Fruit fly (Drosophila melanogaster) whole organism, embryonic: Measurements from ENCODE around the gene kis.

Source experiments
- Adf1 ChIP-seq: fragments of 200-800 bp; sonication (Bioruptor generic); IDR thresholded peaks from 2 replicates; pipeline ENCODE4 v1.3.6; 2022; ENCODE audit warnings: missing biosample characterization, missing genetic modification characterization
- B-H2 ChIP-seq: fragments of 200-800 bp; sonication (Bioruptor generic); optimal IDR thresholded peaks from 2 replicates; lab custom pipeline; 2018; ENCODE audit warnings: missing biosample characterization, mild to moderate bottlenecking, missing genetic modification characterization
- CG11504 ChIP-seq: fragments of 200-800 bp; sonication (Bioruptor generic); optimal IDR thresholded peaks from 3 replicates; lab custom pipeline; 2019; ENCODE audit warnings: missing biosample characterization, mild to moderate bottlenecking, missing genetic modification characterization, moderate library complexity
- CG12744 ChIP-seq: fragments of 200-800 bp; sonication (Bioruptor generic); optimal IDR thresholded peaks from 2 replicates; lab custom pipeline; 2016; ENCODE audit warnings: missing biosample characterization, missing genetic modification characterization
- CG13296 ChIP-seq: fragments of 200-800 bp; sonication (Bioruptor generic); optimal IDR thresholded peaks from 3 replicates; lab custom pipeline; 2018; ENCODE audit warnings: missing biosample characterization, mild to moderate bottlenecking, missing genetic modification characterization
- CG16779 ChIP-seq: fragments of 200-800 bp; sonication (Bioruptor generic); IDR thresholded peaks from 2 replicates; pipeline ENCODE4 v1.3.6; 2022; ENCODE audit warnings: missing biosample characterization, missing genetic modification characterization
- CG17568 ChIP-seq: fragments of 200-800 bp; sonication (Bioruptor generic); optimal IDR thresholded peaks from 2 replicates; lab custom pipeline; 2018; ENCODE audit warnings: missing biosample characterization, mild to moderate bottlenecking, missing genetic modification characterization, moderate library complexity
- CG2199 ChIP-seq: fragments of 200-800 bp; sonication (Bioruptor generic); IDR thresholded peaks from 3 replicates; pipeline ENCODE4 v1.3.6; 2022; ENCODE audit warnings: missing biosample characterization, missing genetic modification characterization
- CG3281 ChIP-seq: fragments of 200-800 bp; sonication (Bioruptor generic); optimal IDR thresholded peaks from 3 replicates; lab custom pipeline; 2017; ENCODE audit warnings: missing biosample characterization, mild to moderate bottlenecking, missing genetic modification characterization
- CG42726 ChIP-seq: fragments of 200-800 bp; sonication (Bioruptor generic); IDR thresholded peaks from 2 replicates; pipeline ENCODE4 v1.3.6; 2022; ENCODE audit warnings: missing biosample characterization, missing genetic modification characterization; ENCODE audit not compliant: partially characterized antibody
- CG4360 ChIP-seq: fragments of 200-800 bp; sonication (Bioruptor generic); IDR thresholded peaks from 2 replicates; pipeline ENCODE4 v1.3.6; 2022; ENCODE audit warnings: missing biosample characterization, missing genetic modification characterization
- CG7556 ChIP-seq: fragments of 200-800 bp; sonication (Bioruptor generic); optimal IDR thresholded peaks from 2 replicates; lab custom pipeline; 2017; ENCODE audit warnings: missing biosample characterization, mild to moderate bottlenecking, missing genetic modification characterization
- CG7987 ChIP-seq: fragments of 200-800 bp; sonication (Bioruptor generic); optimal IDR thresholded peaks from 2 replicates; lab custom pipeline; 2018; ENCODE audit warnings: missing biosample characterization, mild to moderate bottlenecking, missing genetic modification characterization, moderate library complexity
- CG8290 ChIP-seq, 3 experiments: fragments of 200-800 bp; sonication (Bioruptor generic); optimal IDR thresholded peaks; 2 replicates each; lab custom pipeline; 2016 to 2019; ENCODE audit warnings: missing biosample characterization in 3 of 3, missing genetic modification characterization in 3 of 3, mild to moderate bottlenecking in 2 of 3, moderate library complexity in 1 of 3
- CG8924 ChIP-seq: fragments of 200-800 bp; optimal IDR thresholded peaks from 3 replicates; lab custom pipeline; 2019; ENCODE audit warnings: missing biosample characterization, mild to moderate bottlenecking, missing genetic modification characterization, moderate library complexity
- CkIIα-i1 ChIP-seq: fragments of 200-800 bp; sonication (Bioruptor generic); IDR thresholded peaks from 2 replicates; pipeline ENCODE4 v1.3.6; 2022; ENCODE audit warnings: missing biosample characterization, missing genetic modification characterization
- Deaf1 ChIP-seq: fragments of 200-800 bp; optimal IDR thresholded peaks from 3 replicates; lab custom pipeline; 2019; ENCODE audit warnings: missing biosample characterization, mild to moderate bottlenecking, missing genetic modification characterization, moderate library complexity
- Eip74EF ChIP-seq, 2 experiments: fragments of 200-800 bp in 1 of 2; fragments of >200 bp in 1 of 2; sonication (Bioruptor generic) in 1 of 2; optimal IDR thresholded peaks; 2 replicates each; lab custom pipeline; 2017 to 2019; ENCODE audit warnings: missing biosample characterization in 2 of 2, missing genetic modification characterization in 2 of 2, mild to moderate bottlenecking in 1 of 2, moderate library complexity in 1 of 2
- Fer3 ChIP-seq: fragments of 200-800 bp; sonication (Bioruptor generic); optimal IDR thresholded peaks from 2 replicates; lab custom pipeline; 2018; ENCODE audit warnings: missing biosample characterization, mild to moderate bottlenecking, missing genetic modification characterization, moderate library complexity
- Gug ChIP-seq: fragments of 200-800 bp; sonication (Bioruptor generic); IDR thresholded peaks from 4 replicates; pipeline ENCODE4 v1.3.6; 2022; ENCODE audit warnings: missing biosample characterization, missing genetic modification characterization
- Med ChIP-seq: fragments of 200-800 bp; sonication (Bioruptor generic); peaks from one replicate; lab custom pipeline; 2016; ENCODE audit warnings: missing biosample characterization, missing genetic modification characterization, mild to moderate bottlenecking, inconsistent platforms, moderate library complexity
- Pdp1 ChIP-seq, 2 experiments: fragments of 200-800 bp; sonication (Bioruptor generic); optimal IDR thresholded peaks; 3 replicates each; lab custom pipeline; 2016; ENCODE audit warnings: missing biosample characterization in 2 of 2, missing genetic modification characterization in 2 of 2, mild to moderate bottlenecking in 1 of 2, moderate library complexity in 1 of 2
- Side ChIP-seq: fragments of 200-800 bp; sonication (Bioruptor generic); optimal IDR thresholded peaks from 2 replicates; lab custom pipeline; 2016; ENCODE audit warnings: missing biosample characterization, missing genetic modification characterization
- Trl ChIP-seq, 3 experiments: fragments of >200 bp in 2 of 3; fragments of 200-800 bp in 1 of 3; sonication (Bioruptor generic) in 1 of 3; optimal IDR thresholded peaks; 2 replicates in 1 of 3; 3 replicates in 2 of 3; lab custom pipeline; 2016 to 2017; ENCODE audit warnings: missing biosample characterization in 1 of 3, missing genetic modification characterization in 1 of 3
- abd-A ChIP-seq: fragments of 200-800 bp; sonication (Bioruptor generic); optimal IDR thresholded peaks from 3 replicates; lab custom pipeline; 2019; ENCODE audit warnings: missing biosample characterization, mild to moderate bottlenecking, missing genetic modification characterization, moderate library complexity
- ac ChIP-seq: fragments of 200-800 bp; sonication (Bioruptor generic); optimal IDR thresholded peaks from 3 replicates; lab custom pipeline; 2017; ENCODE audit warnings: missing biosample characterization, mild to moderate bottlenecking, missing genetic modification characterization
- bsh ChIP-seq, 2 experiments: fragments of 200-800 bp; sonication (Bioruptor generic); optimal IDR thresholded peaks; 2 replicates each; lab custom pipeline; 2017 to 2018; ENCODE audit warnings: mild to moderate bottlenecking in 2 of 2, missing biosample characterization in 2 of 2, missing genetic modification characterization in 2 of 2, moderate library complexity in 1 of 2
- caup ChIP-seq: fragments of 200-800 bp; sonication (Bioruptor generic); optimal IDR thresholded peaks from 3 replicates; lab custom pipeline; 2017; ENCODE audit warnings: missing biosample characterization, mild to moderate bottlenecking, missing genetic modification characterization, moderate library complexity; ENCODE audit not compliant: severe bottlenecking
- cg ChIP-seq: fragments of 200-800 bp; sonication (Bioruptor generic); optimal IDR thresholded peaks from 3 replicates; lab custom pipeline; 2019; ENCODE audit warnings: missing biosample characterization, mild to moderate bottlenecking, missing genetic modification characterization, moderate library complexity
- chinmo ChIP-seq: fragments of 200-800 bp; sonication (Bioruptor generic); IDR thresholded peaks from 4 replicates; pipeline ENCODE4 v1.3.6; 2022; ENCODE audit warnings: missing biosample characterization, missing genetic modification characterization; ENCODE audit not compliant: partially characterized antibody
- croc ChIP-seq: fragments of 200-800 bp; sonication (Bioruptor generic); conservative IDR thresholded peaks from 3 replicates; pipeline ENCODE4 v1.3.6; 2022; ENCODE audit warnings: missing biosample characterization, missing genetic modification characterization
- dmrt99B ChIP-seq: fragments of 200-800 bp; sonication (Bioruptor generic); optimal IDR thresholded peaks from 2 replicates; lab custom pipeline; 2018; ENCODE audit warnings: missing biosample characterization, mild to moderate bottlenecking, missing genetic modification characterization, moderate library complexity
- eyg ChIP-seq: fragments of 200-800 bp; sonication (Bioruptor generic); optimal IDR thresholded peaks from 3 replicates; lab custom pipeline; 2016; ENCODE audit warnings: missing biosample characterization, missing genetic modification characterization
- gem ChIP-seq: fragments of 200-800 bp; sonication (Bioruptor generic); optimal IDR thresholded peaks from 2 replicates; lab custom pipeline; 2019; ENCODE audit warnings: missing biosample characterization, mild to moderate bottlenecking, missing genetic modification characterization, moderate library complexity
- hkb ChIP-seq, 2 experiments: fragments of 200-800 bp in 1 of 2; fragments of >200 bp in 1 of 2; sonication (Bioruptor generic) in 1 of 2; IDR thresholded peaks in 1 of 2; optimal IDR thresholded peaks in 1 of 2; 2 replicates each; pipeline versions ENCODE4 v1.3.6 to Lab custom; 2017 to 2022; ENCODE audit warnings: missing biosample characterization in 1 of 2, missing genetic modification characterization in 1 of 2
- mirr ChIP-seq: fragments of 200-800 bp; sonication (Bioruptor generic); optimal IDR thresholded peaks from 3 replicates; lab custom pipeline; 2018; ENCODE audit warnings: missing biosample characterization, mild to moderate bottlenecking, missing genetic modification characterization
- nerfin-1 ChIP-seq: fragments of 200-800 bp; sonication (Bioruptor generic); optimal IDR thresholded peaks from 3 replicates; lab custom pipeline; 2019; ENCODE audit warnings: missing biosample characterization, mild to moderate bottlenecking, missing genetic modification characterization, moderate library complexity
- pros ChIP-seq: fragments of 200-800 bp; sonication (Bioruptor generic); optimal IDR thresholded peaks from 3 replicates; lab custom pipeline; 2019; ENCODE audit warnings: missing biosample characterization, mild to moderate bottlenecking, missing genetic modification characterization, moderate library complexity
- scrt ChIP-seq: fragments of 200-800 bp; sonication (Bioruptor generic); optimal IDR thresholded peaks from 2 replicates; lab custom pipeline; 2018; ENCODE audit warnings: missing biosample characterization, mild to moderate bottlenecking, missing genetic modification characterization, moderate library complexity
- sd ChIP-seq: fragments of 200-800 bp; sonication (Bioruptor generic); optimal IDR thresholded peaks from 3 replicates; lab custom pipeline; 2018; ENCODE audit warnings: missing biosample characterization, mild to moderate bottlenecking, missing genetic modification characterization, moderate library complexity
- sens ChIP-seq: fragments of 200-800 bp; sonication (Bioruptor generic); peaks from one replicate; lab custom pipeline; 2016; ENCODE audit warnings: missing biosample characterization, missing genetic modification characterization
- ttk ChIP-seq: fragments of 200-800 bp; sonication (Bioruptor generic); IDR thresholded peaks from 2 replicates; pipeline ENCODE4 v2.1.2; 2022; ENCODE audit warnings: missing biosample characterization, missing genetic modification characterization

kis gene

dm6 chr2L:179119-179518 lies 71.5 kb downstream of the kis start:
- TF ChIP-seq pros (GFP tag; lab: Kevin White, UChicago): peak; percentile 11
- TF ChIP-seq Trl (optimal IDR thresholded peaks at IDR 0.05; lab: Kevin White, UChicago): peak in 1 of 2 experiments; percentile 17
- TF ChIP-seq Trl (GFP tag; optimal IDR thresholded peaks at IDR 0.05; lab: Kevin White, UChicago): no peak
- TF ChIP-seq croc (GFP tag; lab: Robert Waterston, UW): no peak
- peak; percentile 42 for TF ChIP-seq CG4360 (GFP tag; lab: Robert Waterston, UW)
- peak; percentile 56 for TF ChIP-seq Med (GFP tag; lab: Kevin White, UChicago)
- peak in 1 of 2 experiments; percentile 66 for TF ChIP-seq Pdp1 (GFP tag; optimal IDR thresholded peaks at IDR 0.05; lab: Kevin White, UChicago)
- TF ChIP-seq ac (GFP tag; lab: Kevin White, UChicago): no peak
- no peak for TF ChIP-seq Side
- TF ChIP-seq CG7556 (GFP tag; lab: Kevin White, UChicago): no peak
- no peak for TF ChIP-seq ttk (GFP tag; lab: Robert Waterston, UW)
- peak; percentile 35 for TF ChIP-seq abd-A (tag; lab: Kevin White, UChicago)
- peak; percentile 24 for TF ChIP-seq CG11504 (tag; lab: Kevin White, UChicago)
- TF ChIP-seq nerfin-1: peak; percentile 74
- 0 out of 4 replicates have a peak, but pooled peaks have one; percentile 64 for TF ChIP-seq chinmo
- no peak for TF ChIP-seq hkb (optimal IDR thresholded peaks at IDR 0.05; lab: Kevin White, UChicago)
- no peak for TF ChIP-seq hkb (GFP tag; IDR thresholded peaks at IDR 0.05; lab: Robert Waterston, UW)
- TF ChIP-seq Adf1 (GFP tag; lab: Robert Waterston, UW): 0 out of 2 replicates have a peak, but pooled peaks have one; percentile 6
- TF ChIP-seq dmrt99B (tag; lab: Kevin White, UChicago): no peak

dm6 chr2L:175727-176126 lies 74.9 kb downstream of the kis start:
- peak; percentile 40 for TF ChIP-seq sens
- TF ChIP-seq CG42726 (GFP tag; lab: Robert Waterston, UW): no peak
- no peak for TF ChIP-seq CkIIα-i1 (GFP tag; lab: Robert Waterston, UW)
- 0 out of 3 replicates have a peak, but pooled peaks have one; percentile 48 for TF ChIP-seq CG2199 (GFP tag; lab: Robert Waterston, UW)
- TF ChIP-seq Eip74EF (GFP tag; optimal IDR thresholded peaks at IDR 0.05; lab: Kevin White, UChicago): peak in 1 of 2 experiments; percentile 90

- no peak for TF ChIP-seq eyg
- peak; percentile 4 for TF ChIP-seq scrt (GFP tag; lab: Kevin White, UChicago)
- 0 out of 2 replicates have a peak, but pooled peaks have one; percentile 47 for TF ChIP-seq CG16779
- peak; percentile 1 for TF ChIP-seq Fer3
- TF ChIP-seq chinmo: peak; percentile 81; the same call in 1 of the 4 replicates
- no peak for TF ChIP-seq Gug (GFP tag; lab: Robert Waterston, UW)
- TF ChIP-seq CG13296 (GFP tag; lab: Kevin White, UChicago): peak; percentile 28
- peak; percentile 18 for TF ChIP-seq CG8924 (tag; lab: Kevin White, UChicago)
- TF ChIP-seq caup (GFP tag; lab: Kevin White, UChicago): peak; percentile 7
- TF ChIP-seq bsh (GFP tag; optimal IDR thresholded peaks at IDR 0.05; lab: Kevin White, UChicago): peak in 1 of 2 experiments; percentile 21
- peak; percentile 7 for TF ChIP-seq B-H2 (GFP tag; lab: Kevin White, UChicago)
- no peak for TF ChIP-seq CG8290 (GFP tag; optimal IDR thresholded peaks at IDR 0.05; lab: Kevin White, UChicago)
- peak in 1 of 2 experiments; percentile 58 for TF ChIP-seq CG8290 (tag; optimal IDR thresholded peaks at IDR 0.05; lab: Kevin White, UChicago)
- peak; percentile 26 for TF ChIP-seq gem (tag; lab: Kevin White, UChicago)
- TF ChIP-seq CG7987 (GFP tag; lab: Kevin White, UChicago): peak; percentile 38
- peak; percentile 59 for TF ChIP-seq sd
- peak; percentile 14 for TF ChIP-seq CG3281 (GFP tag; lab: Kevin White, UChicago)
- no peak for TF ChIP-seq Deaf1 (tag; lab: Kevin White, UChicago)
- peak; percentile 33 for TF ChIP-seq abd-A (tag; lab: Kevin White, UChicago)
- no peak for TF ChIP-seq CG12744 (GFP tag; lab: Kevin White, UChicago)
- peak; percentile 13 for TF ChIP-seq CG17568
- TF ChIP-seq cg (GFP tag; lab: Kevin White, UChicago): peak; percentile 22
- peak; percentile 59 for TF ChIP-seq pros (GFP tag; lab: Kevin White, UChicago)
- peak; percentile 56 for TF ChIP-seq mirr (GFP tag; lab: Kevin White, UChicago)
These were observed 78.9 kb downstream of the kis start for dm6 chr2L:171499-172250.
